Fruit fly (Drosophila melanogaster) whole organism, embryonic: ENCODE results near the gene HDAC3.
A peak's percentile ranks its signal among the peaks of the same experiment; 100 is the strongest.

ENCODE experiments used
- Asciz ChIP-seq: fragments of 200-800 bp; sonication (Bioruptor generic); optimal IDR thresholded peaks from 2 replicates; lab custom pipeline; 2017; ENCODE audit warnings: missing biosample characterization, mild to moderate bottlenecking, missing genetic modification characterization, missing genetic modification reagents
- Atf-2 ChIP-seq: fragments of 200-800 bp; sonication (Bioruptor generic); optimal IDR thresholded peaks from 2 replicates; lab custom pipeline; 2016; ENCODE audit warnings: missing biosample characterization, missing genetic modification characterization
- CG10147 ChIP-seq: fragments of 200-800 bp; sonication (Bioruptor generic); optimal IDR thresholded peaks from 2 replicates; lab custom pipeline; 2019; ENCODE audit warnings: missing biosample characterization, mild to moderate bottlenecking, missing genetic modification characterization, moderate library complexity
- CG13123 ChIP-seq: fragments of 200-800 bp; sonication (Bioruptor generic); optimal IDR thresholded peaks from 2 replicates; lab custom pipeline; 2016; ENCODE audit warnings: missing biosample characterization, missing genetic modification characterization
- CG15479 ChIP-seq: fragments of 200-800 bp; sonication (Bioruptor generic); optimal IDR thresholded peaks from 3 replicates; lab custom pipeline; 2019; ENCODE audit warnings: missing biosample characterization, mild to moderate bottlenecking, missing genetic modification characterization, moderate library complexity
- CG1647 ChIP-seq: fragments of 200-800 bp; sonication (Bioruptor generic); optimal IDR thresholded peaks from 3 replicates; lab custom pipeline; 2016; ENCODE audit warnings: missing biosample characterization, missing genetic modification characterization
- CG18011 ChIP-seq: fragments of 200-800 bp; sonication (Bioruptor generic); optimal IDR thresholded peaks from 2 replicates; lab custom pipeline; 2017; ENCODE audit warnings: missing biosample characterization, missing genetic modification characterization, mild to moderate bottlenecking, moderate library complexity, missing genotype
- CG18599 ChIP-seq: fragments of 200-800 bp; sonication (Bioruptor generic); optimal IDR thresholded peaks from 3 replicates; lab custom pipeline; 2017; ENCODE audit warnings: missing biosample characterization, missing genetic modification characterization, mild to moderate bottlenecking, moderate library complexity, missing genetic modification reagents
- CG2116 ChIP-seq: fragments of 200-800 bp; sonication (Bioruptor generic); optimal IDR thresholded peaks from 3 replicates; lab custom pipeline; 2018; ENCODE audit warnings: missing biosample characterization, mild to moderate bottlenecking, missing genetic modification characterization
- CG2889 ChIP-seq: fragments of 200-800 bp; sonication (Bioruptor generic); IDR thresholded peaks from 3 replicates; pipeline ENCODE4 v1.3.6; 2022; ENCODE audit warnings: missing biosample characterization, missing genetic modification characterization
- CG42726 ChIP-seq: fragments of 200-800 bp; sonication (Bioruptor generic); IDR thresholded peaks from 2 replicates; pipeline ENCODE4 v1.3.6; 2022; ENCODE audit warnings: missing biosample characterization, missing genetic modification characterization; ENCODE audit not compliant: partially characterized antibody
- CG4328 ChIP-seq: fragments of 200-800 bp; sonication (Bioruptor generic); optimal IDR thresholded peaks from 3 replicates; lab custom pipeline; 2017; ENCODE audit warnings: missing biosample characterization, missing genetic modification reagents, missing genetic modification characterization
- CG4730 ChIP-seq: fragments of 200-800 bp; sonication (Bioruptor generic); IDR thresholded peaks from 2 replicates; pipeline ENCODE4 v1.3.6; 2022; ENCODE audit warnings: missing biosample characterization, missing genetic modification characterization
- CG5245 ChIP-seq: fragments of 200-800 bp; sonication (Bioruptor generic); optimal IDR thresholded peaks from 3 replicates; lab custom pipeline; 2016; ENCODE audit warnings: missing biosample characterization, missing genetic modification characterization
- CG7357 ChIP-seq: fragments of 200-800 bp; sonication (Bioruptor generic); IDR thresholded peaks from 3 replicates; pipeline ENCODE4 v1.3.6; 2022; ENCODE audit warnings: missing biosample characterization, missing genetic modification characterization
- CG9609 ChIP-seq: fragments of 200-800 bp; sonication (Bioruptor generic); optimal IDR thresholded peaks from 3 replicates; lab custom pipeline; 2016; ENCODE audit warnings: missing biosample characterization, missing genetic modification characterization
- CG9797 ChIP-seq: fragments of 200-800 bp; sonication (Bioruptor generic); optimal IDR thresholded peaks from 3 replicates; lab custom pipeline; 2018; ENCODE audit warnings: missing biosample characterization, mild to moderate bottlenecking, missing genetic modification characterization
- Dbx ChIP-seq: fragments of 200-800 bp; sonication (Bioruptor generic); IDR thresholded peaks from 3 replicates; pipeline ENCODE4 v1.3.6; 2022; ENCODE audit warnings: missing biosample characterization, missing genetic modification characterization
- Dp ChIP-seq: fragments of 200-800 bp; sonication (Bioruptor generic); optimal IDR thresholded peaks from 2 replicates; lab custom pipeline; 2018; ENCODE audit warnings: missing biosample characterization, mild to moderate bottlenecking, missing genetic modification characterization, moderate library complexity
- E2f1 ChIP-seq: fragments of 200-800 bp; sonication (Bioruptor generic); IDR thresholded peaks from 2 replicates; pipeline ENCODE4 v1.3.6; 2022; ENCODE audit warnings: missing biosample characterization, missing genetic modification characterization
- H2.0 ChIP-seq: fragments of 200-800 bp; sonication (Bioruptor generic); IDR thresholded peaks from 2 replicates; pipeline ENCODE4 v1.3.6; 2022; ENCODE audit warnings: missing biosample characterization, missing genetic modification characterization
- HHEX ChIP-seq: fragments of 200-800 bp; sonication (Bioruptor generic); optimal IDR thresholded peaks from 3 replicates; lab custom pipeline; 2017; ENCODE audit warnings: missing biosample characterization, mild to moderate bottlenecking, missing genetic modification characterization, missing genetic modification reagents
- Hand ChIP-seq: fragments of 200-800 bp; sonication (Bioruptor generic); optimal IDR thresholded peaks from 2 replicates; lab custom pipeline; 2017; ENCODE audit warnings: mild to moderate bottlenecking, missing biosample characterization, missing genetic modification reagents, missing genetic modification characterization
- Lpt ChIP-seq: fragments of >200 bp; optimal IDR thresholded peaks from 2 replicates; lab custom pipeline; 2018; ENCODE audit warnings: missing biosample characterization, missing genetic modification characterization
- MBD-R2 ChIP-seq: fragments of 200-800 bp; sonication (Bioruptor generic); IDR thresholded peaks from 2 replicates; pipeline ENCODE4 v1.3.6; 2022; ENCODE audit warnings: missing biosample characterization, missing genetic modification characterization
- MESR4 ChIP-seq: fragments of 200-800 bp; sonication (Bioruptor generic); optimal IDR thresholded peaks from 2 replicates; lab custom pipeline; 2018; ENCODE audit warnings: missing biosample characterization, mild to moderate bottlenecking, missing genetic modification characterization, moderate library complexity
- Nf-YB ChIP-seq: fragments of 200-800 bp; sonication (Bioruptor generic); optimal IDR thresholded peaks from 3 replicates; lab custom pipeline; 2019; ENCODE audit warnings: missing biosample characterization, mild to moderate bottlenecking, missing genetic modification characterization, moderate library complexity
- NfI ChIP-seq: fragments of 200-800 bp; sonication (Bioruptor generic); optimal IDR thresholded peaks from 3 replicates; lab custom pipeline; 2018; ENCODE audit warnings: missing biosample characterization, mild to moderate bottlenecking, missing genetic modification characterization, moderate library complexity
- Oli ChIP-seq: fragments of 200-800 bp; sonication (Bioruptor generic); optimal IDR thresholded peaks from 2 replicates; lab custom pipeline; 2018; ENCODE audit warnings: missing biosample characterization, mild to moderate bottlenecking, missing genetic modification characterization, moderate library complexity
- Tbp ChIP-seq: fragments of >200 bp; optimal IDR thresholded peaks from 2 replicates; lab custom pipeline; 2018; ENCODE audit warnings: missing biosample characterization, missing genetic modification characterization
- chinmo ChIP-seq: fragments of 200-800 bp; sonication (Bioruptor generic); IDR thresholded peaks from 4 replicates; pipeline ENCODE4 v1.3.6; 2022; ENCODE audit warnings: missing biosample characterization, missing genetic modification characterization; ENCODE audit not compliant: partially characterized antibody
- croc ChIP-seq: fragments of 200-800 bp; sonication (Bioruptor generic); conservative IDR thresholded peaks from 3 replicates; pipeline ENCODE4 v1.3.6; 2022; ENCODE audit warnings: missing biosample characterization, missing genetic modification characterization
- crol ChIP-seq: fragments of 200-800 bp; sonication (Bioruptor generic); IDR thresholded peaks from 2 replicates; pipeline ENCODE4 v1.3.6; 2022; ENCODE audit warnings: missing biosample characterization, missing genetic modification characterization
- cwo ChIP-seq: fragments of 200-800 bp; sonication (Bioruptor generic); optimal IDR thresholded peaks from 3 replicates; lab custom pipeline; 2017; ENCODE audit warnings: missing biosample characterization, missing genetic modification characterization, mild to moderate bottlenecking, moderate library complexity, missing genetic modification reagents
- dan ChIP-seq: fragments of 200-800 bp; sonication (Bioruptor generic); IDR thresholded peaks from 2 replicates; pipeline ENCODE4 v1.3.6; 2022; ENCODE audit warnings: missing biosample characterization, missing genetic modification characterization
- jing ChIP-seq: fragments of 200-800 bp; sonication (Bioruptor generic); optimal IDR thresholded peaks from 2 replicates; lab custom pipeline; 2018; ENCODE audit warnings: missing biosample characterization, mild to moderate bottlenecking, missing genetic modification characterization
- lbe ChIP-seq: fragments of 200-800 bp; sonication (Bioruptor generic); optimal IDR thresholded peaks from 2 replicates; lab custom pipeline; 2016; ENCODE audit warnings: missing biosample characterization, mild to moderate bottlenecking, missing genetic modification characterization
- lov ChIP-seq, 2 experiments: fragments of 200-800 bp in 1 of 2; fragments of >200 bp in 1 of 2; sonication (Bioruptor generic) in 1 of 2; IDR thresholded peaks in 1 of 2; optimal IDR thresholded peaks in 1 of 2; 2 replicates in 1 of 2; 3 replicates in 1 of 2; pipeline versions ENCODE4 v1.3.6 to Lab custom; 2017 to 2022; ENCODE audit warnings: missing biosample characterization in 1 of 2, missing genetic modification characterization in 1 of 2
- pfk ChIP-seq: fragments of 200-800 bp; sonication (Bioruptor generic); optimal IDR thresholded peaks from 2 replicates; lab custom pipeline; 2018; ENCODE audit warnings: missing biosample characterization, mild to moderate bottlenecking, missing genetic modification characterization, moderate library complexity
- repo ChIP-seq: fragments of 200-800 bp; sonication (Bioruptor generic); optimal IDR thresholded peaks from 2 replicates; lab custom pipeline; 2016; ENCODE audit warnings: missing biosample characterization, missing genetic modification characterization
- run ChIP-seq: fragments of 200-800 bp; sonication (Bioruptor generic); optimal IDR thresholded peaks from 3 replicates; lab custom pipeline; 2018; ENCODE audit warnings: missing biosample characterization, mild to moderate bottlenecking, missing genetic modification characterization
- sim ChIP-seq: fragments of 200-800 bp; sonication (Bioruptor generic); IDR thresholded peaks from 2 replicates; pipeline ENCODE4 v1.3.6; 2022; ENCODE audit warnings: missing biosample characterization, missing genetic modification characterization
- slou ChIP-seq: fragments of 200-800 bp; sonication (Bioruptor generic); optimal IDR thresholded peaks from 3 replicates; lab custom pipeline; 2016; ENCODE audit warnings: missing biosample characterization, missing genetic modification characterization
- stc ChIP-seq: fragments of 200-800 bp; sonication (Bioruptor generic); IDR thresholded peaks from 2 replicates; pipeline ENCODE4 v1.3.6; 2022; ENCODE audit warnings: missing biosample characterization, missing genetic modification characterization
- toy ChIP-seq: fragments of 200-800 bp; sonication (Bioruptor generic); IDR thresholded peaks from 2 replicates; pipeline ENCODE4 v1.3.6; 2022; ENCODE audit warnings: missing biosample characterization, missing genetic modification characterization
- trh ChIP-seq: fragments of 200-800 bp; sonication (Bioruptor generic); optimal IDR thresholded peaks from 2 replicates; lab custom pipeline; 2016; ENCODE audit warnings: missing biosample characterization, missing genetic modification characterization
- yki ChIP-seq: fragments of >200 bp; optimal IDR thresholded peaks from 3 replicates; lab custom pipeline; 2018
- z ChIP-seq: fragments of 200-800 bp; sonication (Bioruptor generic); IDR thresholded peaks from 3 replicates; pipeline ENCODE4 v1.3.6; 2022; ENCODE audit warnings: missing biosample characterization, missing genetic modification characterization
- zen2 ChIP-seq: fragments of 200-800 bp; sonication (Bioruptor generic); IDR thresholded peaks from 3 replicates; pipeline ENCODE4 v1.3.6; 2022; ENCODE audit warnings: missing biosample characterization, missing genetic modification characterization; ENCODE audit not compliant: partially characterized antibody

The HDAC3 gene

DNA sequence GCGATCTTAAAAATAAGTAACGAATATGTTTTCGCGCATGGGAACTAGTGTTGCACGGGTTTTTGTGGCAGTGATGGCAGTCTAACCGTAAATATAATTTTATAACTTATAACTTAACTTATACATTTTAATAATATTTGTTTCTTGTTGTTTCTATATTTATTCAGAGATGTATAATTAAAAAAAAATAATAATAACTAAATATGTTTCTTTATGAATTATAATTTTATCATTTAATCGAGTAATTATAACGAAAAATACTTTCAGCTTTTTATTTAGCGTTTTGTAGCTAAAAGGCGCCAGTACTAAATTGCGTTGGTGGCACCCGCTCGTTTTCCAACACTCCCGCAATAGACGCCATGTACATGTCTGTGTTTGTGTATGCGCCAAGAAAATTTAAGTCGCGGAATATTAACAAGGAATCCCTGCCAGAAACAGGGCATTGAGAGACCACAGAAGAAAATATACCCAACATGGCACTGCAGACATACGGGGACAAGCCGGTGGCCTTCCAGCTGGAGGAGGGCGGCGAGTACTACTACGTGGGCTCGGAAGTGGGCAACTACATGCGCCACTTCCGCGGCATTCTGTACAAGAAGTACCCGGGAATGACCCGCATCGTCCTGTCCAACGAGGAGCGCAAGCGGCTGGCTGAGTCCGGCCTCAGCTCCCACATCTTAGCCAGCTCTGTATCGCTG, 3.7 kb downstream of the HDAC3 start, which contains the start of the genes mRpL44 and Snr1 (continued):
- no peak for TF ChIP-seq Tbp (GFP tag; lab: Kevin White, UChicago)
- no peak for TF ChIP-seq lov (optimal IDR thresholded peaks at IDR 0.05; lab: Kevin White, UChicago)
- TF ChIP-seq lov (GFP tag; IDR thresholded peaks at IDR 0.05; lab: Robert Waterston, UW) = no peak
- no peak; the same call in 1 of the 2 replicates for TF ChIP-seq CG42726 (GFP tag; lab: Robert Waterston, UW)
- no peak for TF ChIP-seq CG9797 (GFP tag; lab: Kevin White, UChicago)
- TF ChIP-seq crol (GFP tag; lab: Robert Waterston, UW) = no peak
- no peak for TF ChIP-seq cwo (GFP tag; lab: Kevin White, UChicago)
- no peak for TF ChIP-seq Asciz
- TF ChIP-seq croc (GFP tag; lab: Robert Waterston, UW) = no peak
- no peak for TF ChIP-seq CG10147
- TF ChIP-seq CG2889 (GFP tag; lab: Robert Waterston, UW) = no peak
- no peak for TF ChIP-seq pfk
- TF ChIP-seq CG7357 (GFP tag; lab: Robert Waterston, UW) = no peak
- no peak for TF ChIP-seq jing (GFP tag; lab: Kevin White, UChicago)
- TF ChIP-seq H2.0 = no peak
- no peak for TF ChIP-seq toy
- TF ChIP-seq NfI (GFP tag; lab: Kevin White, UChicago) = peak; percentile 60
- TF ChIP-seq z (GFP tag; lab: Robert Waterston, UW) = no peak
- peak; percentile 86 for TF ChIP-seq MBD-R2 (GFP tag; lab: Robert Waterston, UW)
- peak; percentile 50; the same call in 1 of the 3 replicates for TF ChIP-seq Dbx (GFP tag; lab: Robert Waterston, UW)
- peak; percentile 37 for TF ChIP-seq lbe (GFP tag; lab: Kevin White, UChicago)
- no peak for TF ChIP-seq Lpt (GFP tag; lab: Kevin White, UChicago)
- peak; percentile 1 for TF ChIP-seq Hand
- no peak for TF ChIP-seq CG1647 (GFP tag; lab: Kevin White, UChicago)
- TF ChIP-seq Atf-2 (GFP tag; lab: Kevin White, UChicago) = no peak
- TF ChIP-seq CG18599 = peak; percentile 71
- TF ChIP-seq Nf-YB (GFP tag; lab: Kevin White, UChicago) = peak; percentile 30
- no peak for TF ChIP-seq CG4730 (GFP tag; lab: Robert Waterston, UW)
- no peak for TF ChIP-seq repo (GFP tag; lab: Kevin White, UChicago)
- no peak for TF ChIP-seq CG18011
- TF ChIP-seq stc (GFP tag; lab: Robert Waterston, UW) = no peak
- peak; percentile 15 for TF ChIP-seq HHEX (GFP tag; lab: Kevin White, UChicago)
- TF ChIP-seq Dp (GFP tag; lab: Kevin White, UChicago) = no peak
- no peak for TF ChIP-seq CG5245 (GFP tag; lab: Kevin White, UChicago)
- TF ChIP-seq slou (GFP tag; lab: Kevin White, UChicago) = no peak
- no peak for TF ChIP-seq dan (GFP tag; lab: Robert Waterston, UW)
- peak; percentile 56 for TF ChIP-seq CG2116
- TF ChIP-seq yki (lab: Kevin White, UChicago) = no peak
- no peak for TF ChIP-seq CG9609 (GFP tag; lab: Kevin White, UChicago)
- peak; percentile 28 for TF ChIP-seq Oli (tag; lab: Kevin White, UChicago)
- no peak for TF ChIP-seq CG13123 (GFP tag; lab: Kevin White, UChicago)
- peak; percentile 84 for TF ChIP-seq MESR4 (GFP tag; lab: Kevin White, UChicago)
- TF ChIP-seq run (tag; lab: Kevin White, UChicago) = no peak
- TF ChIP-seq sim (GFP tag; lab: Robert Waterston, UW) = no peak
- TF ChIP-seq CG4328 (GFP tag; lab: Kevin White, UChicago) = no peak
- TF ChIP-seq trh (GFP tag; lab: Kevin White, UChicago) = peak; percentile 6
- no peak for TF ChIP-seq zen2 (GFP tag; lab: Robert Waterston, UW)
- TF ChIP-seq E2f1 (GFP tag; lab: Robert Waterston, UW) = peak; percentile 30; the same call in 1 of the 2 replicates
- TF ChIP-seq chinmo = no peak
- TF ChIP-seq CG15479 (GFP tag; lab: Kevin White, UChicago) = no peak
